Fruit fly (Drosophila melanogaster) whole organism, embryonic: ENCODE data around the gene Usp5.

Experiments
- Abd-B ChIP-seq: fragments of 200-800 bp; sonication (Bioruptor generic); optimal IDR thresholded peaks from 2 replicates; lab custom pipeline; 2018; ENCODE audit warnings: missing biosample characterization, mild to moderate bottlenecking, missing genetic modification characterization, moderate library complexity
- Bgb ChIP-seq: fragments of 200-800 bp; sonication (Bioruptor generic); IDR thresholded peaks from 2 replicates; pipeline ENCODE4 v1.3.6; 2022; ENCODE audit warnings: missing biosample characterization, missing genetic modification characterization; ENCODE audit not compliant: partially characterized antibody
- CG10147 ChIP-seq: fragments of 200-800 bp; sonication (Bioruptor generic); optimal IDR thresholded peaks from 2 replicates; lab custom pipeline; 2019; ENCODE audit warnings: missing biosample characterization, mild to moderate bottlenecking, missing genetic modification characterization, moderate library complexity
- CG10209 ChIP-seq: fragments of 200-800 bp; sonication (Bioruptor generic); optimal IDR thresholded peaks from 3 replicates; lab custom pipeline; 2017; ENCODE audit warnings: missing biosample characterization, mild to moderate bottlenecking, missing genetic modification characterization, missing genetic modification reagents
- CG10366 ChIP-seq: fragments of 200-800 bp; sonication (Bioruptor generic); IDR thresholded peaks from 2 replicates; pipeline ENCODE4 v1.3.6; 2022; ENCODE audit warnings: missing biosample characterization, missing genetic modification characterization
- CG10543 ChIP-seq: fragments of 200-800 bp; sonication (Bioruptor generic); optimal IDR thresholded peaks from 3 replicates; lab custom pipeline; 2017; ENCODE audit warnings: missing biosample characterization, mild to moderate bottlenecking, missing genetic modification characterization, moderate library complexity
- CG10959 ChIP-seq: fragments of 200-800 bp; sonication (Bioruptor generic); IDR thresholded peaks from 2 replicates; pipeline ENCODE4 v1.3.6; 2022; ENCODE audit warnings: missing biosample characterization, missing genetic modification characterization
- CG11247 ChIP-seq: fragments of 200-800 bp; sonication (Bioruptor generic); IDR thresholded peaks from 2 replicates; pipeline ENCODE4 v1.3.6; 2022; ENCODE audit warnings: missing biosample characterization, missing genetic modification characterization
- CG12659 ChIP-seq: fragments of 200-800 bp; sonication (Bioruptor generic); optimal IDR thresholded peaks from 3 replicates; lab custom pipeline; 2017; ENCODE audit warnings: mild to moderate bottlenecking, missing biosample characterization, missing genetic modification reagents, missing genetic modification characterization
- CG13296 ChIP-seq: fragments of 200-800 bp; sonication (Bioruptor generic); optimal IDR thresholded peaks from 3 replicates; lab custom pipeline; 2018; ENCODE audit warnings: missing biosample characterization, mild to moderate bottlenecking, missing genetic modification characterization
- CG13624 ChIP-seq: fragments of 200-800 bp; sonication (Bioruptor generic); optimal IDR thresholded peaks from 2 replicates; lab custom pipeline; 2016; ENCODE audit warnings: missing biosample characterization, missing genetic modification characterization
- CG15011 ChIP-seq: fragments of 200-800 bp; sonication (Bioruptor generic); optimal IDR thresholded peaks from 3 replicates; lab custom pipeline; 2018; ENCODE audit warnings: missing biosample characterization, mild to moderate bottlenecking, missing genetic modification characterization
- CG17186 ChIP-seq: fragments of 200-800 bp; sonication (Bioruptor generic); optimal IDR thresholded peaks from 3 replicates; lab custom pipeline; 2017; ENCODE audit warnings: missing biosample characterization, missing genetic modification reagents, missing genetic modification characterization
- CG17829 ChIP-seq: fragments of 200-800 bp; optimal IDR thresholded peaks from 2 replicates; lab custom pipeline; 2019; ENCODE audit warnings: missing biosample characterization, mild to moderate bottlenecking, missing genetic modification characterization, moderate library complexity
- CG2678 ChIP-seq: fragments of 200-800 bp; sonication (Bioruptor generic); optimal IDR thresholded peaks from 3 replicates; lab custom pipeline; 2019; ENCODE audit warnings: missing biosample characterization, mild to moderate bottlenecking, missing genetic modification characterization, moderate library complexity
- CG31441 ChIP-seq: fragments of 200-800 bp; sonication (Bioruptor generic); IDR thresholded peaks from 2 replicates; pipeline ENCODE4 v1.3.6; 2022; ENCODE audit warnings: missing biosample characterization, missing genetic modification characterization
- CG3163 ChIP-seq: fragments of 200-800 bp; sonication (Bioruptor generic); optimal IDR thresholded peaks from 3 replicates; lab custom pipeline; 2016; ENCODE audit warnings: missing biosample characterization, missing genetic modification characterization
- CG4328 ChIP-seq: fragments of 200-800 bp; sonication (Bioruptor generic); optimal IDR thresholded peaks from 3 replicates; lab custom pipeline; 2017; ENCODE audit warnings: missing biosample characterization, missing genetic modification reagents, missing genetic modification characterization
- CG4854 ChIP-seq: fragments of 200-800 bp; sonication (Bioruptor generic); optimal IDR thresholded peaks from 2 replicates; lab custom pipeline; 2016; ENCODE audit warnings: missing biosample characterization, missing genetic modification characterization, inconsistent platforms
- CG5180 ChIP-seq: fragments of 200-800 bp; sonication (Bioruptor generic); optimal IDR thresholded peaks from 3 replicates; lab custom pipeline; 2017; ENCODE audit warnings: missing biosample characterization, missing genetic modification characterization, mild to moderate bottlenecking, moderate library complexity, missing genetic modification reagents
- CG7963 ChIP-seq: fragments of 200-800 bp; sonication (Bioruptor generic); IDR thresholded peaks from 3 replicates; pipeline ENCODE4 v1.3.6; 2022; ENCODE audit warnings: missing biosample characterization, missing genetic modification characterization; ENCODE audit not compliant: partially characterized antibody
- CG9437 ChIP-seq: fragments of 200-800 bp; sonication (Bioruptor generic); optimal IDR thresholded peaks from 2 replicates; lab custom pipeline; 2018; ENCODE audit warnings: missing biosample characterization, mild to moderate bottlenecking, missing genetic modification characterization
- CG9609 ChIP-seq: fragments of 200-800 bp; sonication (Bioruptor generic); optimal IDR thresholded peaks from 3 replicates; lab custom pipeline; 2016; ENCODE audit warnings: missing biosample characterization, missing genetic modification characterization
- D ChIP-seq, 2 experiments: fragments of 200-800 bp in 1 of 2; fragments of >200 bp in 1 of 2; sonication (Bioruptor generic) in 1 of 2; optimal IDR thresholded peaks; 2 replicates in 1 of 2; 3 replicates in 1 of 2; lab custom pipeline; 2017; ENCODE audit warnings: mild to moderate bottlenecking in 1 of 2, missing biosample characterization in 1 of 2, missing genetic modification characterization in 1 of 2, missing genetic modification reagents in 1 of 2
- Dll ChIP-seq: fragments of 200-800 bp; sonication (Bioruptor generic); IDR thresholded peaks from 4 replicates; pipeline ENCODE4 v1.3.6; 2022; ENCODE audit warnings: missing biosample characterization, missing genetic modification characterization; ENCODE audit not compliant: partially characterized antibody
- H2.0 ChIP-seq: fragments of 200-800 bp; sonication (Bioruptor generic); IDR thresholded peaks from 2 replicates; pipeline ENCODE4 v1.3.6; 2022; ENCODE audit warnings: missing biosample characterization, missing genetic modification characterization
- Hmr ChIP-seq: fragments of 200-800 bp; sonication (Bioruptor generic); optimal IDR thresholded peaks from 3 replicates; lab custom pipeline; 2017; ENCODE audit warnings: mild to moderate bottlenecking, missing biosample characterization, missing genetic modification reagents, missing genetic modification characterization
- Lim3 ChIP-seq: fragments of 200-800 bp; sonication (Bioruptor generic); IDR thresholded peaks from 2 replicates; pipeline ENCODE4 v1.3.6; 2022; ENCODE audit warnings: missing biosample characterization, missing genetic modification characterization
- Mad ChIP-seq: fragments of 200-800 bp; sonication (Bioruptor generic); optimal IDR thresholded peaks from 2 replicates; lab custom pipeline; 2016; ENCODE audit warnings: missing biosample characterization, missing genetic modification characterization
- Oli ChIP-seq: fragments of 200-800 bp; sonication (Bioruptor generic); optimal IDR thresholded peaks from 2 replicates; lab custom pipeline; 2018; ENCODE audit warnings: missing biosample characterization, mild to moderate bottlenecking, missing genetic modification characterization, moderate library complexity
- bab2 ChIP-seq: fragments of 200-800 bp; sonication (Bioruptor generic); optimal IDR thresholded peaks from 2 replicates; lab custom pipeline; 2016; ENCODE audit warnings: missing biosample characterization, missing genetic modification characterization
- chm ChIP-seq: fragments of 200-800 bp; sonication (Bioruptor generic); IDR thresholded peaks from 2 replicates; pipeline ENCODE4 v1.3.6; 2022; ENCODE audit warnings: missing biosample characterization, missing genetic modification characterization
- crp ChIP-seq, 2 experiments: fragments of 200-800 bp; sonication (Bioruptor generic); optimal IDR thresholded peaks; 2 replicates in 1 of 2; 3 replicates in 1 of 2; lab custom pipeline; 2017; ENCODE audit warnings: missing biosample characterization in 2 of 2, missing genetic modification characterization in 2 of 2, mild to moderate bottlenecking in 1 of 2, moderate library complexity in 1 of 2
- danr ChIP-seq: fragments of 200-800 bp; sonication (Bioruptor generic); IDR thresholded peaks from 2 replicates; pipeline ENCODE4 v1.3.6; 2022; ENCODE audit warnings: missing biosample characterization, missing genetic modification characterization
- eyg ChIP-seq: fragments of 200-800 bp; sonication (Bioruptor generic); optimal IDR thresholded peaks from 3 replicates; lab custom pipeline; 2016; ENCODE audit warnings: missing biosample characterization, missing genetic modification characterization
- fu2 ChIP-seq: fragments of 200-800 bp; sonication (Bioruptor generic); optimal IDR thresholded peaks from 2 replicates; lab custom pipeline; 2016; ENCODE audit warnings: missing biosample characterization, missing genetic modification characterization
- knrl ChIP-seq: fragments of 200-800 bp; sonication (Bioruptor generic); IDR thresholded peaks from 3 replicates; pipeline ENCODE4 v1.3.6; 2022; ENCODE audit warnings: missing biosample characterization, missing genetic modification characterization; ENCODE audit not compliant: partially characterized antibody
- lov ChIP-seq, 2 experiments: fragments of 200-800 bp in 1 of 2; fragments of >200 bp in 1 of 2; sonication (Bioruptor generic) in 1 of 2; IDR thresholded peaks in 1 of 2; optimal IDR thresholded peaks in 1 of 2; 2 replicates in 1 of 2; 3 replicates in 1 of 2; pipeline versions ENCODE4 v1.3.6 to Lab custom; 2017 to 2022; ENCODE audit warnings: missing biosample characterization in 1 of 2, missing genetic modification characterization in 1 of 2
- mam ChIP-seq: fragments of 200-800 bp; sonication (Bioruptor generic); optimal IDR thresholded peaks from 3 replicates; lab custom pipeline; 2016; ENCODE audit warnings: missing biosample characterization, missing genetic modification characterization
- odd ChIP-seq: fragments of 200-800 bp; sonication (Bioruptor generic); optimal IDR thresholded peaks from 2 replicates; lab custom pipeline; 2017; ENCODE audit warnings: missing biosample characterization, mild to moderate bottlenecking, missing genetic modification characterization
- onecut ChIP-seq: fragments of 200-800 bp; sonication (Bioruptor generic); IDR thresholded peaks from 2 replicates; pipeline ENCODE4 v1.3.6; 2022; ENCODE audit warnings: missing biosample characterization, missing genetic modification characterization
- sens ChIP-seq: fragments of 200-800 bp; sonication (Bioruptor generic); peaks from one replicate; lab custom pipeline; 2016; ENCODE audit warnings: missing biosample characterization, missing genetic modification characterization
- sima ChIP-seq: fragments of 200-800 bp; sonication (Bioruptor generic); optimal IDR thresholded peaks from 2 replicates; lab custom pipeline; 2016; ENCODE audit warnings: missing biosample characterization, missing genetic modification characterization
- sob ChIP-seq: fragments of 200-800 bp; sonication (Bioruptor generic); IDR thresholded peaks from 2 replicates; pipeline ENCODE4 v1.3.6; 2022; ENCODE audit warnings: missing biosample characterization, missing genetic modification characterization
- stc ChIP-seq: fragments of 200-800 bp; sonication (Bioruptor generic); IDR thresholded peaks from 2 replicates; pipeline ENCODE4 v1.3.6; 2022; ENCODE audit warnings: missing biosample characterization, missing genetic modification characterization
- zfh2 ChIP-seq: fragments of 200-800 bp; sonication (Bioruptor generic); optimal IDR thresholded peaks from 2 replicates; lab custom pipeline; 2016; ENCODE audit warnings: missing biosample characterization, missing genetic modification characterization

Gene Usp5

DNA sequence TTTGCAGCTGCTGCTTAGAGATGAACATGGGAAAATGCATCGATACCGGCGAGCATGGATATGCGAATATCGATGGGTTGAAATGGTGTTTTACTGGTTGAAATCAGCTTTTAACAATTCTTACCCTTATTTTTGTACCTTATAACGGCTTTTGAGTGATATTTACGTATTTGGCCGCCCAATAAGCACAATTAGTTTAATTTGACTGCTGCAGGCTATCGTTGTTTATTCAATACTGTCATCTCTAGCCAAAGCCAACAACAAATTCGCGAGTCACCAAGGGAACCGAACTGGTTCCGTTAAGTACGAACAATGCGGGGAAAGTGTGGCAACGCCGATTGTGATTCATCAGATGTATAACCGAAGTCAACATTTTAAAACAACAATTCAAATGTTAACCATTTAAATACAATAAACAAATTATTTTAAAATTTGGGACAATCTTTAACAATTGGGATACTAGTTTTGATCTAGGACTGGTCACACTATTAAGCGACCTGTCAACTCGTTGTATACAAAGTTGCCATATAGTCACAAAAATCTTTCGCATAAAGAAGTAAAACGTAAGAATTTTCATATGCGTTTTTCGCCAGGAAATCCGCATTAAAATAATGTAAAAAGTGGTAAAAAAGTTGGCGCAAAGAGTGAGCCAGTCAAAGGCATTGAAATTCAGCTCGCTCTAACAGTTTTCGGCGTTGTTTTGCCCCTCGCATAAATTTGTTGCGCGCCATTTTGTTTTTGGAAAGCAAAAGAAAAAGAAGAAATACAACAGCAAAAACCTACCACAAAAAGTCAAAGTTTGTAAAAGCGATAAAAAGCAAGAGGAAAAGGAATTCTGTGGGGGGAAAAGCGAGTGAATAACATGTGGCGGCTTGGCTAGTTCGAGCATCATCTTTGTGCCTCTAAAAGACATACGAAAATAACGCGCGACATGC is at the start of gene Usp5, which contains the start of gene BtbVII (continued):
- 0 out of 2 replicates have a peak, but pooled peaks have one; percentile 19 for TF ChIP-seq onecut (GFP tag; lab: Robert Waterston, UW)
- peak; percentile 75 for TF ChIP-seq mam
- TF ChIP-seq fu2, result peak; percentile 28
- TF ChIP-seq CG2678 (tag; lab: Kevin White, UChicago), result peak; percentile 39
- peak; percentile 70 for TF ChIP-seq CG13624 (GFP tag; lab: Kevin White, UChicago)
- TF ChIP-seq Hmr, result peak; percentile 50
- peak; percentile 56 for TF ChIP-seq bab2 (GFP tag; lab: Kevin White, UChicago)
- peak in 1 of 2 experiments; percentile 45 for TF ChIP-seq crp (GFP tag; optimal IDR thresholded peaks at IDR 0.05; lab: Kevin White, UChicago)
- peak; percentile 91 for TF ChIP-seq Bgb
- TF ChIP-seq CG11247, result peak; percentile 48; the same call in 1 of the 2 replicates
- peak; percentile 18 for TF ChIP-seq CG3163 (GFP tag; lab: Kevin White, UChicago)
- peak; percentile 50 for TF ChIP-seq CG10147 (GFP tag; lab: Kevin White, UChicago)
- no peak for TF ChIP-seq odd (GFP tag; lab: Kevin White, UChicago)
- TF ChIP-seq D (optimal IDR thresholded peaks at IDR 0.05; lab: Kevin White, UChicago), result no peak
- peak; percentile 28 for TF ChIP-seq D (GFP tag; optimal IDR thresholded peaks at IDR 0.05; lab: Kevin White, UChicago)
- no peak for TF ChIP-seq CG17186 (GFP tag; lab: Kevin White, UChicago)
- peak; percentile 54 for TF ChIP-seq CG9609 (GFP tag; lab: Kevin White, UChicago)
- no peak for TF ChIP-seq CG15011
- TF ChIP-seq CG10543 (GFP tag; lab: Kevin White, UChicago), result peak; percentile 49
- peak; percentile 93 for TF ChIP-seq CG9437
- TF ChIP-seq CG31441 (GFP tag; lab: Robert Waterston, UW), result peak; percentile 49; the same call in 1 of the 2 replicates
- TF ChIP-seq sob (GFP tag; lab: Robert Waterston, UW), result peak; percentile 47
- no peak for TF ChIP-seq stc (GFP tag; lab: Robert Waterston, UW)
- TF ChIP-seq CG4328 (GFP tag; lab: Kevin White, UChicago), result peak; percentile 29
- TF ChIP-seq eyg (GFP tag; lab: Kevin White, UChicago), result peak; percentile 22
- peak; percentile 80 for TF ChIP-seq CG7963 (GFP tag; lab: Robert Waterston, UW)
- TF ChIP-seq danr (GFP tag; lab: Robert Waterston, UW), result no peak
- peak; percentile 62 for TF ChIP-seq CG17829 (tag; lab: Kevin White, UChicago)
- peak; percentile 96 for TF ChIP-seq sens (GFP tag; lab: Kevin White, UChicago)
- peak; percentile 39 for TF ChIP-seq CG13296 (GFP tag; lab: Kevin White, UChicago)
- TF ChIP-seq CG5180 (GFP tag; lab: Kevin White, UChicago), result peak; percentile 24
- peak; percentile 47; the same call in 1 of the 2 replicates for TF ChIP-seq H2.0 (GFP tag; lab: Robert Waterston, UW)
- TF ChIP-seq CG4854 (GFP tag; lab: Kevin White, UChicago), result peak; percentile 1
- TF ChIP-seq sima (GFP tag; lab: Kevin White, UChicago), result no peak
- no peak for TF ChIP-seq Abd-B (GFP tag; lab: Kevin White, UChicago)
- peak; percentile 56 for TF ChIP-seq CG10209 (GFP tag; lab: Kevin White, UChicago)
- TF ChIP-seq chm, result peak; percentile 36; the same call in 1 of the 2 replicates
- TF ChIP-seq lov (optimal IDR thresholded peaks at IDR 0.05; lab: Kevin White, UChicago), result no peak
- no peak for TF ChIP-seq lov (GFP tag; IDR thresholded peaks at IDR 0.05; lab: Robert Waterston, UW)
- TF ChIP-seq Mad (GFP tag; lab: Kevin White, UChicago), result peak; percentile 66
- TF ChIP-seq Oli (tag; lab: Kevin White, UChicago), result peak; percentile 39
- peak; percentile 72 for TF ChIP-seq zfh2 (GFP tag; lab: Kevin White, UChicago)
- TF ChIP-seq CG10366 (GFP tag; lab: Robert Waterston, UW), result peak; percentile 50
- peak; percentile 96 for TF ChIP-seq knrl (GFP tag; lab: Robert Waterston, UW)
- TF ChIP-seq Dll (GFP tag; lab: Robert Waterston, UW), result peak; percentile 100
- TF ChIP-seq CG10959 (GFP tag; lab: Robert Waterston, UW), result no peak; the same call in 1 of the 2 replicates
- TF ChIP-seq Lim3 (GFP tag; lab: Robert Waterston, UW), result no peak
- peak; percentile 65 for TF ChIP-seq CG12659 (GFP tag; lab: Kevin White, UChicago)
